Worm (Caenorhabditis elegans) whole organism, L4 larva: ENCODE measurements around the gene Y53C12A.7.

Source experiments
- F10B5.3 ChIP-seq: sonication (generic microtip); optimal IDR thresholded peaks from 2 replicates; lab custom pipeline; 2016; ENCODE audit warnings: mild to moderate bottlenecking, missing genetic modification characterization, missing compliant biosample characterization
- F37D6.2 ChIP-seq: sonication (generic microtip); optimal IDR thresholded peaks from 2 replicates; lab custom pipeline; 2016; ENCODE audit warnings: mild to moderate bottlenecking, missing genetic modification characterization, missing compliant biosample characterization
- F44E2.7 ChIP-seq: fragments of 200-800 bp; sonication (Bioruptor generic); IDR thresholded peaks from 2 replicates; pipeline ENCODE4 v2.1.2; 2022; ENCODE audit warnings: missing genetic modification characterization, missing compliant biosample characterization
- R02D3.7 ChIP-seq: fragments of 150-350 bp; sonication (generic microtip); optimal IDR thresholded peaks from 3 replicates; lab custom pipeline; 2014; ENCODE audit warnings: missing biosample characterization, missing genetic modification characterization
- T20F7.1 ChIP-seq: fragments of 200-800 bp; sonication (Bioruptor generic); optimal IDR thresholded peaks from 2 replicates; lab custom pipeline; 2018; ENCODE audit warnings: mild to moderate bottlenecking, missing genetic modification characterization, missing compliant biosample characterization
- T26A8.4 ChIP-seq: fragments of 200-800 bp; sonication (Bioruptor generic); IDR thresholded peaks from 2 replicates; pipeline ENCODE4 v1.3.6; 2022; ENCODE audit warnings: missing genetic modification characterization, missing compliant biosample characterization
- Y5F2A.4 ChIP-seq: fragments of 200-800 bp; sonication (Bioruptor generic); optimal IDR thresholded peaks from 2 replicates; lab custom pipeline; 2018; ENCODE audit warnings: mild to moderate bottlenecking, missing genetic modification characterization, missing compliant biosample characterization
- aha-1 ChIP-seq: fragments of 150-350 bp; peaks from one replicate; lab custom pipeline; 2014; ENCODE audit warnings: missing biosample characterization, missing genetic modification characterization
- attf-4 ChIP-seq: sonication (generic microtip); optimal IDR thresholded peaks from 3 replicates; lab custom pipeline; 2017; ENCODE audit warnings: missing biosample characterization, missing genetic modification characterization
- ceh-62 ChIP-seq: sonication (generic microtip); optimal IDR thresholded peaks from 2 replicates; lab custom pipeline; 2017; ENCODE audit warnings: missing biosample characterization, missing genetic modification characterization
- cey-2 ChIP-seq: sonication (generic microtip); optimal IDR thresholded peaks from 3 replicates; lab custom pipeline; 2017; ENCODE audit warnings: missing genetic modification characterization, mild to moderate bottlenecking, missing compliant biosample characterization, antibody characterized with exemption, borderline replicate concordance; ENCODE audit not compliant: insufficient read depth
- daf-12 ChIP-seq: fragments of 150-350 bp; optimal IDR thresholded peaks from 2 replicates; lab custom pipeline; 2014; ENCODE audit warnings: missing biosample characterization, missing genetic modification reagents, missing genetic modification characterization
- daf-16 ChIP-seq, 3 experiments: sonication (generic microtip); optimal IDR thresholded peaks; 2 replicates each; lab custom pipeline; 2016 to 2017; ENCODE audit warnings: missing genetic modification characterization in 3 of 3, missing genetic modification reagents in 3 of 3, mild to moderate bottlenecking in 2 of 3, missing compliant biosample characterization in 2 of 3, missing biosample characterization in 1 of 3, moderate library complexity in 1 of 3
- dmd-6 ChIP-seq: fragments of 200-800 bp; sonication (Bioruptor generic); IDR thresholded peaks from 2 replicates; pipeline ENCODE4 v1.3.6; 2022; ENCODE audit warnings: missing genetic modification reagents, missing genetic modification characterization, missing compliant biosample characterization
- dmd-9 ChIP-seq: fragments of 200-800 bp; sonication (Bioruptor generic); IDR thresholded peaks from 2 replicates; pipeline ENCODE4 v1.3.6; 2022; ENCODE audit warnings: missing genetic modification reagents, missing genetic modification characterization, missing compliant biosample characterization
- dpl-1 ChIP-seq: fragments of 150-350 bp; optimal IDR thresholded peaks from 2 replicates; lab custom pipeline; 2014; ENCODE audit warnings: missing biosample characterization, missing genetic modification reagents, missing genetic modification characterization
- duxl-1 ChIP-seq: sonication (generic microtip); optimal IDR thresholded peaks from 2 replicates; lab custom pipeline; 2016; ENCODE audit warnings: mild to moderate bottlenecking, missing genetic modification characterization, moderate library complexity, missing compliant biosample characterization; ENCODE audit not compliant: poor library complexity
- dve-1 ChIP-seq: sonication (generic microtip); optimal IDR thresholded peaks from 2 replicates; lab custom pipeline; 2017; ENCODE audit warnings: antibody characterized with exemption, mild to moderate bottlenecking, missing genetic modification characterization, missing compliant biosample characterization; ENCODE audit not compliant: insufficient read depth
- fos-1 ChIP-seq: fragments of 150-350 bp; optimal IDR thresholded peaks from 2 replicates; lab custom pipeline; 2014; ENCODE audit warnings: missing biosample characterization, missing genetic modification characterization
- hif-1 ChIP-seq, 2 experiments: sonication (generic microtip); optimal IDR thresholded peaks; 2 replicates each; lab custom pipeline; 2016 to 2017; ENCODE audit warnings: missing compliant biosample characterization in 2 of 2, missing genetic modification characterization in 2 of 2, missing genetic modification reagents in 2 of 2, missing genotype in 2 of 2, mild to moderate bottlenecking in 1 of 2
- hlh-11 ChIP-seq: fragments of 200-800 bp; sonication (Bioruptor generic); optimal IDR thresholded peaks from 2 replicates; lab custom pipeline; 2018; ENCODE audit warnings: mild to moderate bottlenecking, missing genetic modification characterization, missing compliant biosample characterization
- hlh-30 ChIP-seq: sonication (generic microtip); optimal IDR thresholded peaks from 2 replicates; lab custom pipeline; 2017; ENCODE audit warnings: antibody characterized with exemption, mild to moderate bottlenecking, missing genetic modification characterization, missing compliant biosample characterization; ENCODE audit not compliant: insufficient read depth
- jun-1 ChIP-seq: fragments of 150-350 bp; optimal IDR thresholded peaks from 2 replicates; lab custom pipeline; 2014; ENCODE audit warnings: missing biosample characterization, missing genetic modification reagents, missing genetic modification characterization
- lin-15B ChIP-seq: fragments of 150-350 bp; sonication (generic microtip); optimal IDR thresholded peaks from 3 replicates; lab custom pipeline; 2014; ENCODE audit warnings: missing biosample characterization, missing genetic modification characterization
- lin-29 ChIP-seq: fragments of 200-800 bp; sonication (Bioruptor generic); IDR thresholded peaks from 2 replicates; pipeline ENCODE4 v1.3.6; 2022; ENCODE audit warnings: missing genetic modification reagents, missing genetic modification characterization, missing compliant biosample characterization
- lin-39 ChIP-seq: fragments of 150-350 bp; optimal IDR thresholded peaks from 2 replicates; lab custom pipeline; 2014; ENCODE audit warnings: missing biosample characterization, missing genetic modification reagents, missing genetic modification characterization
- madf-5 ChIP-seq, 2 experiments: fragments of 200-800 bp; sonication (Bioruptor generic); IDR thresholded peaks; 2 replicates each; pipeline ENCODE4 v1.3.6; 2022; ENCODE audit warnings: missing compliant biosample characterization in 2 of 2, missing genetic modification characterization in 2 of 2
- mep-1 ChIP-seq: fragments of 150-350 bp; sonication (generic microtip); optimal IDR thresholded peaks from 3 replicates; lab custom pipeline; 2014; ENCODE audit warnings: missing biosample characterization, missing genetic modification characterization
- nhr-102 ChIP-seq: sonication (generic microtip); optimal IDR thresholded peaks from 2 replicates; lab custom pipeline; 2016; ENCODE audit warnings: mild to moderate bottlenecking, missing genetic modification characterization, moderate library complexity, missing compliant biosample characterization
- nhr-25 ChIP-seq: sonication (generic microtip); optimal IDR thresholded peaks from 2 replicates; lab custom pipeline; 2017; ENCODE audit warnings: missing genetic modification characterization, mild to moderate bottlenecking, missing compliant biosample characterization, antibody characterized with exemption, moderate library complexity, borderline replicate concordance; ENCODE audit not compliant: insufficient read depth
- nhr-28 ChIP-seq: fragments of 150-350 bp; optimal IDR thresholded peaks from 2 replicates; lab custom pipeline; 2014; ENCODE audit warnings: missing biosample characterization, missing genetic modification characterization
- nhr-41 ChIP-seq: fragments of 200-800 bp; sonication (Bioruptor generic); IDR thresholded peaks from 2 replicates; pipeline ENCODE4 v1.3.6; 2022; ENCODE audit warnings: missing genetic modification reagents, missing genetic modification characterization, missing compliant biosample characterization
- nhr-48 ChIP-seq: sonication (generic microtip); optimal IDR thresholded peaks from 2 replicates; lab custom pipeline; 2016; ENCODE audit warnings: mild to moderate bottlenecking, missing genetic modification characterization, missing compliant biosample characterization
- nhr-77 ChIP-seq: fragments of 150-350 bp; optimal IDR thresholded peaks from 2 replicates; lab custom pipeline; 2014; ENCODE audit warnings: missing biosample characterization, missing genetic modification characterization
- pha-4 ChIP-seq, 2 experiments: fragments of 150-350 bp in 1 of 2; fragments of 200-800 bp in 1 of 2; sonication (Bioruptor generic) in 1 of 2; IDR thresholded peaks in 1 of 2; optimal IDR thresholded peaks in 1 of 2; 2 replicates each; pipeline versions ENCODE4 v1.3.6 to Lab custom; 2014 to 2022; ENCODE audit warnings: missing genetic modification characterization in 2 of 2, missing genetic modification reagents in 2 of 2, missing biosample characterization in 1 of 2, missing compliant biosample characterization in 1 of 2
- saeg-2 ChIP-seq: fragments of 200-800 bp; sonication (Bioruptor generic); IDR thresholded peaks from 2 replicates; pipeline ENCODE4 v1.3.6; 2022; ENCODE audit warnings: missing genetic modification reagents, missing genetic modification characterization, missing compliant biosample characterization
- snpc-1.2 ChIP-seq: fragments of 200-800 bp; sonication (Bioruptor generic); IDR thresholded peaks from 2 replicates; pipeline ENCODE4 v1.3.6; 2022; ENCODE audit warnings: missing genetic modification reagents, missing genetic modification characterization, missing compliant biosample characterization
- snpc-4 ChIP-seq: fragments of 150-350 bp; optimal IDR thresholded peaks from 2 replicates; lab custom pipeline; 2014; ENCODE audit warnings: missing biosample characterization, missing genetic modification characterization
- spr-1 ChIP-seq: sonication (generic microtip); optimal IDR thresholded peaks from 2 replicates; lab custom pipeline; 2016; ENCODE audit warnings: mild to moderate bottlenecking, missing genetic modification characterization, missing compliant biosample characterization
- tra-1 ChIP-seq: fragments of 200-800 bp; sonication (Bioruptor generic); IDR thresholded peaks from 2 replicates; pipeline ENCODE4 v1.3.6; 2022; ENCODE audit warnings: missing genetic modification reagents, missing genetic modification characterization, missing compliant biosample characterization
- unc-130 ChIP-seq: sonication (generic microtip); optimal IDR thresholded peaks from 2 replicates; lab custom pipeline; 2016; ENCODE audit warnings: missing genetic modification reagents, missing genetic modification characterization, missing compliant biosample characterization
- unc-39 ChIP-seq: sonication (generic microtip); optimal IDR thresholded peaks from 2 replicates; lab custom pipeline; 2017; ENCODE audit warnings: missing biosample characterization, missing genetic modification characterization
- unc-62 ChIP-seq, 3 experiments: fragments of 150-350 bp in 1 of 3; sonication (generic microtip); optimal IDR thresholded peaks in 2 of 3; peaks in 1 of 3; 1 replicate in 1 of 3; 2 replicates in 2 of 3; lab custom pipeline; 2014 to 2017; ENCODE audit warnings: missing biosample characterization in 3 of 3, missing genetic modification characterization in 3 of 3, missing genetic modification reagents in 3 of 3, missing genotype in 1 of 3
- vab-7 ChIP-seq: fragments of 200-800 bp; sonication (Bioruptor generic); IDR thresholded peaks from 2 replicates; pipeline ENCODE4 v1.3.6; 2022; ENCODE audit warnings: missing genetic modification reagents, missing genetic modification characterization, missing compliant biosample characterization
- zag-1 ChIP-seq: fragments of 150-350 bp; optimal IDR thresholded peaks from 2 replicates; lab custom pipeline; 2014; ENCODE audit warnings: missing biosample characterization, missing genetic modification characterization
- zfp-2 ChIP-seq: sonication (generic microtip); optimal IDR thresholded peaks from 2 replicates; lab custom pipeline; 2016; ENCODE audit warnings: mild to moderate bottlenecking, missing genetic modification characterization, missing compliant biosample characterization
- zip-11 ChIP-seq: fragments of 200-800 bp; sonication (Bioruptor generic); IDR thresholded peaks from 2 replicates; pipeline ENCODE4 v1.3.6; 2022; ENCODE audit warnings: missing genetic modification characterization, missing compliant biosample characterization

Gene Y53C12A.7

DNA sequence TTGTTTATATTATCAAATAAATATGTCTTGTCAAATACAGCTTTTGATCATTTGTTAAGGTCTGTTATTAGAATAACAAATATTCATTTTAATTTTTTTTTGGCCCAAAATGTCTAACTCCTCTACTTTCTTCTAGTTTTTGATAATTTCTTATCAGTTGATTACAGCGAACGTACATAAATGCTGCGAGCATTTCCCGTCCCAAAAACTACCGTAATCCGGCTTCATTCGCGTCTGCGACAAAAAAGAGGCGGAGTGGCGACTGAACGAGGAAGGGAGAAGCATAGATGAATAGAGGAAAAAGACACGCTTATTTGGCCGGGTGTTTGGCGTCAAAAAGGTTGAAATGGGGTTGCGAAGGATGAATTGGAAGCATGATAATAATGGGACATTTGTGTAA, 40.2 kb downstream of the Y53C12A.7 start (continued):
- TF ChIP-seq daf-16 (GFP tag; optimal IDR thresholded peaks at IDR 0.05; lab: Kevin White, UChicago) (peak in 1 of 2 experiments; percentile 24), daf-16 (tag; optimal IDR thresholded peaks at IDR 0.05; lab: Kevin White, UChicago) (peak; percentile 87), R02D3.7 (tag; lab: Kevin White, UChicago) (no peak), spr-1 (tag; lab: Kevin White, UChicago) (no peak), saeg-2 (GFP tag; lab: Robert Waterston, UW) (no peak), jun-1 (tag; lab: Kevin White, UChicago) (no peak)

- TF ChIP-seq nhr-25 (tag; lab: Kevin White, UChicago) (no peak), T20F7.1 (GFP tag; lab: Kevin White, UChicago) (peak; percentile 8), nhr-102 (tag; lab: Kevin White, UChicago) (no peak), snpc-4 (tag; lab: Kevin White, UChicago) (no peak), F37D6.2 (no peak), dve-1 (peak; percentile 78), aha-1 (tag; lab: Kevin White, UChicago) (peak; percentile 42), nhr-41 (GFP tag; lab: Robert Waterston, UW) (no peak), dmd-6 (peak; percentile 91), zag-1 (tag; lab: Kevin White, UChicago) (no peak), nhr-77 (no peak), unc-62 (GFP tag; optimal IDR thresholded peaks at IDR 0.05 in 1 of 2; lab: Kevin White, UChicago) (peak in 1 of 2 experiments; percentile 82), unc-62 (tag; optimal IDR thresholded peaks at IDR 0.05; lab: Kevin White, UChicago) (no peak), jun-1 (tag; lab: Kevin White, UChicago) (no peak), vab-7 (no peak), cey-2 (tag; lab: Kevin White, UChicago) (no peak), daf-12 (tag; lab: Kevin White, UChicago) (no peak), lin-15B (tag; lab: Kevin White, UChicago) (no peak), saeg-2 (GFP tag; lab: Robert Waterston, UW) (no peak), lin-39 (no peak), unc-39 (tag; lab: Kevin White, UChicago) (no peak), dpl-1 (GFP tag; lab: Kevin White, UChicago) (no peak), unc-130 (GFP tag; lab: Kevin White, UChicago) (no peak), ceh-62 (tag; lab: Kevin White, UChicago) (no peak), hif-1 (tag; optimal IDR thresholded peaks at IDR 0.05; lab: Kevin White, UChicago) (no peak), tra-1 (GFP tag; lab: Robert Waterston, UW) (peak; percentile 62), T26A8.4 (GFP tag; lab: Robert Waterston, UW) (no peak), F10B5.3 (tag; lab: Kevin White, UChicago) (no peak), fos-1 (no peak), nhr-28 (tag; lab: Kevin White, UChicago) (no peak), hlh-30 (tag; lab: Kevin White, UChicago) (no peak), duxl-1 (tag; lab: Kevin White, UChicago) (no peak), attf-4 (no peak), Y5F2A.4 (no peak), dmd-9 (GFP tag; lab: Robert Waterston, UW) (no peak), nhr-48 (no peak), snpc-1.2 (GFP tag; lab: Robert Waterston, UW) (no peak), zfp-2 (no peak), pha-4 (GFP tag; IDR thresholded peaks at IDR 0.05; lab: Robert Waterston, UW) (peak; percentile 29; the same call in 1 of the 2 replicates), pha-4 (tag; optimal IDR thresholded peaks at IDR 0.05; lab: Kevin White, UChicago) (no peak), lin-29 (no peak), F44E2.7 (no peak), hlh-11 (peak; percentile 16), zip-11 (no peak), mep-1 (tag; lab: Kevin White, UChicago) (no peak), madf-5 (GFP tag; IDR thresholded peaks at IDR 0.05; lab: Robert Waterston, UW) (no peak)
These were observed 41.1 kb downstream of the Y53C12A.7 start for ce11 chrII:9741400-9741799.
